Fruit fly (Drosophila melanogaster): ENCODE results near the gene CG46459.

Gene CG46459

dm6 chr3R:10696371-10696777 lies at the start of gene CG46459, which contains the start of the genes pug and CG14683:
TSS of gene CG46459 (plus strand) at chr3R:10696647.
TSS of gene pug (plus strand) at chr3R:10696534.
TSS of gene CG14683 (plus strand) at chr3R:10696647.
- TF ChIP-seq h (optimal IDR thresholded peaks at IDR 0.05) (no peak), Myc (optimal IDR thresholded peaks at IDR 0.05) (no peak), insv (optimal IDR thresholded peaks at IDR 0.05) (no peak), ttk (optimal IDR thresholded peaks at IDR 0.05) (no peak), Sin3A (optimal IDR thresholded peaks at IDR 0.05) (no peak), psq (optimal IDR thresholded peaks at IDR 0.05) (no peak)

- no peak for TF ChIP-seq ttk (optimal IDR thresholded peaks at IDR 0.05)
- no peak for TF ChIP-seq psq (optimal IDR thresholded peaks at IDR 0.05)
- no peak for TF ChIP-seq Sin3A (optimal IDR thresholded peaks at IDR 0.05)
- no peak for TF ChIP-seq h (optimal IDR thresholded peaks at IDR 0.05)
- TF ChIP-seq insv (optimal IDR thresholded peaks at IDR 0.05) = no peak
Observed at dm6 chr3R:10647171-10647570, 49.3 kb upstream of the CG46459 start.

- TF ChIP-seq ttk (optimal IDR thresholded peaks at IDR 0.05) = no peak
- TF ChIP-seq insv (optimal IDR thresholded peaks at IDR 0.05) = no peak
- no peak for TF ChIP-seq psq (optimal IDR thresholded peaks at IDR 0.05)
- TF ChIP-seq h (optimal IDR thresholded peaks at IDR 0.05) = no peak
- no peak for TF ChIP-seq Sin3A (optimal IDR thresholded peaks at IDR 0.05)
- TF ChIP-seq Myc (optimal IDR thresholded peaks at IDR 0.05) = no peak
Observed at dm6 chr3R:10648556-10649181, 47.8 kb upstream of the CG46459 start.

- TF ChIP-seq ttk (optimal IDR thresholded peaks at IDR 0.05) (no peak), Sin3A (optimal IDR thresholded peaks at IDR 0.05) (no peak), insv (optimal IDR thresholded peaks at IDR 0.05) (no peak), Myc (optimal IDR thresholded peaks at IDR 0.05) (no peak), psq (optimal IDR thresholded peaks at IDR 0.05) (no peak), h (optimal IDR thresholded peaks at IDR 0.05) (no peak)
Observed at dm6 chr3R:10650641-10651318, 45.7 kb upstream of the CG46459 start.

dm6 chr3R:10654642-10655041 lies 41.8 kb upstream of the CG46459 start:
- no peak for TF ChIP-seq Myc (optimal IDR thresholded peaks at IDR 0.05)
- no peak for TF ChIP-seq insv (optimal IDR thresholded peaks at IDR 0.05)
- TF ChIP-seq Sin3A (optimal IDR thresholded peaks at IDR 0.05) = no peak
- no peak for TF ChIP-seq psq (optimal IDR thresholded peaks at IDR 0.05)
- TF ChIP-seq h (optimal IDR thresholded peaks at IDR 0.05) = no peak
- TF ChIP-seq ttk (optimal IDR thresholded peaks at IDR 0.05) = no peak

- no peak for TF ChIP-seq h (optimal IDR thresholded peaks at IDR 0.05)
- no peak for TF ChIP-seq insv (optimal IDR thresholded peaks at IDR 0.05)
- TF ChIP-seq Sin3A (optimal IDR thresholded peaks at IDR 0.05) = no peak
- no peak for TF ChIP-seq psq (optimal IDR thresholded peaks at IDR 0.05)
- no peak for TF ChIP-seq ttk (optimal IDR thresholded peaks at IDR 0.05)
- TF ChIP-seq Myc (optimal IDR thresholded peaks at IDR 0.05) = no peak
Observed at dm6 chr3R:10655968-10656367, 40.5 kb upstream of the CG46459 start.

dm6 chr3R:10656578-10656977 lies 39.9 kb upstream of the CG46459 start:
- no peak for TF ChIP-seq Myc (optimal IDR thresholded peaks at IDR 0.05)

- TF ChIP-seq insv (optimal IDR thresholded peaks at IDR 0.05) = no peak
- TF ChIP-seq h (optimal IDR thresholded peaks at IDR 0.05) = no peak
- no peak for TF ChIP-seq Myc (optimal IDR thresholded peaks at IDR 0.05)
- no peak for TF ChIP-seq psq (optimal IDR thresholded peaks at IDR 0.05)
- TF ChIP-seq Sin3A (optimal IDR thresholded peaks at IDR 0.05) = no peak
Observed at dm6 chr3R:10658783-10659182, 37.7 kb upstream of the CG46459 start.

dm6 chr3R:10659563-10659962 lies 36.9 kb upstream of the CG46459 start:
- TF ChIP-seq Sin3A (optimal IDR thresholded peaks at IDR 0.05) (no peak), h (optimal IDR thresholded peaks at IDR 0.05) (no peak), Myc (optimal IDR thresholded peaks at IDR 0.05) (no peak), insv (optimal IDR thresholded peaks at IDR 0.05) (no peak), ttk (optimal IDR thresholded peaks at IDR 0.05) (no peak), psq (optimal IDR thresholded peaks at IDR 0.05) (no peak)

- TF ChIP-seq Sin3A (optimal IDR thresholded peaks at IDR 0.05) (no peak), Myc (optimal IDR thresholded peaks at IDR 0.05) (no peak), psq (optimal IDR thresholded peaks at IDR 0.05) (no peak)
Observed at dm6 chr3R:10661098-10661497, 35.3 kb upstream of the CG46459 start.

- no peak for TF ChIP-seq ttk (optimal IDR thresholded peaks at IDR 0.05)
Observed at dm6 chr3R:10664942-10665341, 31.5 kb upstream of the CG46459 start.

- no peak for TF ChIP-seq h (optimal IDR thresholded peaks at IDR 0.05)
- TF ChIP-seq Sin3A (optimal IDR thresholded peaks at IDR 0.05) = no peak
- TF ChIP-seq Myc (optimal IDR thresholded peaks at IDR 0.05) = no peak
- TF ChIP-seq ttk (optimal IDR thresholded peaks at IDR 0.05) = no peak
- no peak for TF ChIP-seq psq (optimal IDR thresholded peaks at IDR 0.05)
- no peak for TF ChIP-seq insv (optimal IDR thresholded peaks at IDR 0.05)
Observed at dm6 chr3R:10667964-10668363, 28.5 kb upstream of the CG46459 start.

dm6 chr3R:10669950-10670349 lies 26.5 kb upstream of the CG46459 start:
- TF ChIP-seq Sin3A (optimal IDR thresholded peaks at IDR 0.05) (no peak), ttk (optimal IDR thresholded peaks at IDR 0.05) (no peak), insv (optimal IDR thresholded peaks at IDR 0.05) (no peak), Myc (optimal IDR thresholded peaks at IDR 0.05) (no peak), psq (optimal IDR thresholded peaks at IDR 0.05) (no peak), h (optimal IDR thresholded peaks at IDR 0.05) (no peak)
